Fruit fly (Drosophila melanogaster): ENCODE results near the gene Ddx1.
A peak's percentile ranks its signal among the peaks of the same experiment; 100 is the strongest.

Ddx1 gene

DNA sequence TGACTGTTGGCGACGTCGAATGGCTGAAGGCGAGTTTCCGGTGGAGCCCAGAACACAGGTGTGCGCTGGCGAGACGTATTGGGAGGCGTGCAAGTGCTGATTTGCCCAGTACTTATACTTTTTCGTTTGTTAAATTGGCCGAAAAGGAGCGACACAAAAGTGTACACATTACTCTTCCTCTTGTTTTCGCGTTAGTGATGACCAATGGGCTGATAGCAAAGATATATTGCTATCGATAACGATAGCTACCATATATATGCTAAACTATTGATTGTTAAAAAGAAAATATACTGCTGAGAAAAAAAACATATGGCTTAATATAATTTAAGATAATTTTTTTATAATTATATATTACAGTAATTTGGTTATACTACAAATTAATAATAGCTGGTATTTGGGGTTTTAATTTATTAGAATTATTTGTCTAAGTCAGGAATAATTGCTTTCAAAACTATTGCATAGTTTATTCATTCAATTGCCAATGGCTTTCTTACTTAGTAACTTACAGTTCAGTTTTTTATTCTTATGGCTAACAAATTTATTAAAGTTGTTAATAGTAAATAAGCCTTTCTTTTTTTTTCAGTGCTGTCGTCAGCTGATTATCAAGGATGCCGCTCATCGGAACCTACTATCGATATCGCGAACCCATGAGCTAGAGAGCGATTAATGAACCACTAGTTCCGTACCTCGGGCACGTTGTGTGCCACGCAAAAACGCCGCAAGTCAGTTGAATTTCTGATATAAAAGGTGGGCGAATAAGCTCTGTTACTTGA, 25.0 kb downstream of the Ddx1 start, which contains the start of the genes Hem and IleRS (continued):
- TF ChIP-seq CG5245 (GFP tag; optimal IDR thresholded peaks at IDR 0.05) (peak; percentile 88), twi (tag; optimal IDR thresholded peaks at IDR 0.05) (peak; percentile 84), CHES-1-like (GFP tag; optimal IDR thresholded peaks at IDR 0.05) (peak; percentile 65), row (GFP tag; IDR thresholded peaks at IDR 0.05) (peak; percentile 92), ken (GFP tag; IDR thresholded peaks at IDR 0.05) (peak; percentile 81), CG9817 (tag; optimal IDR thresholded peaks at IDR 0.05) (peak; percentile 91), CG8765 (GFP tag; IDR thresholded peaks at IDR 0.05) (peak; percentile 82), Hmx (GFP tag; optimal IDR thresholded peaks at IDR 0.05) (peak; percentile 71), Fer2 (tag; optimal IDR thresholded peaks at IDR 0.05) (peak; percentile 90), Sox102F (GFP tag; optimal IDR thresholded peaks at IDR 0.05) (peak; percentile 95), ro (GFP tag; IDR thresholded peaks at IDR 0.05) (peak; percentile 75), Ets97D (GFP tag; optimal IDR thresholded peaks at IDR 0.05) (peak; percentile 58), CG8388 (GFP tag; optimal IDR thresholded peaks at IDR 0.05) (peak; percentile 91), gsb (GFP tag; IDR thresholded peaks at IDR 0.05) (0 out of 2 replicates have a peak, but pooled peaks have one; percentile 34), ara (GFP tag; IDR thresholded peaks at IDR 0.05) (peak; percentile 88), CG34376 (GFP tag; optimal IDR thresholded peaks at IDR 0.05) (peak; percentile 35), CG13894 (tag; optimal IDR thresholded peaks at IDR 0.05) (no peak), luna (GFP tag; optimal IDR thresholded peaks at IDR 0.05) (peak; percentile 73), CG6272 (GFP tag; IDR thresholded peaks at IDR 0.05) (peak; percentile 88), CG8944 (GFP tag; optimal IDR thresholded peaks at IDR 0.05) (peak; percentile 79), Six4 (GFP tag; optimal IDR thresholded peaks at IDR 0.05) (peak; percentile 89), ash1 (GFP tag; optimal IDR thresholded peaks at IDR 0.05) (no peak), CG15514 (GFP tag; optimal IDR thresholded peaks at IDR 0.05) (peak; percentile 99), E2f1 (GFP tag; IDR thresholded peaks at IDR 0.05) (peak; percentile 89), Gsc (GFP tag; IDR thresholded peaks at IDR 0.05) (peak; percentile 54), unpg (GFP tag; optimal IDR thresholded peaks at IDR 0.05) (peak; percentile 94), B-H1 (GFP tag; IDR thresholded peaks at IDR 0.05) (peak; percentile 87), Eip74EF (GFP tag; optimal IDR thresholded peaks at IDR 0.05) (no peak), CG18011 (GFP tag; optimal IDR thresholded peaks at IDR 0.05) (peak; percentile 78), Aef1 (GFP tag; IDR thresholded peaks at IDR 0.05) (peak; percentile 89), abd-A (tag; optimal IDR thresholded peaks at IDR 0.05) (no peak), Asciz (GFP tag; optimal IDR thresholded peaks at IDR 0.05) (peak; percentile 87), sqz (GFP tag; optimal IDR thresholded peaks at IDR 0.05) (no peak), Myb (GFP tag; optimal IDR thresholded peaks at IDR 0.05) (peak; percentile 69), exex (tag; optimal IDR thresholded peaks at IDR 0.05) (no peak), CG16779 (GFP tag; IDR thresholded peaks at IDR 0.05) (peak; percentile 64), CG13775 (GFP tag; optimal IDR thresholded peaks at IDR 0.05) (peak; percentile 95), vnd (GFP tag; IDR thresholded peaks at IDR 0.05; ENCODE audit: partially characterized antibody) (peak; percentile 63), trh (GFP tag; optimal IDR thresholded peaks at IDR 0.05) (peak; percentile 88), CG18619 (GFP tag; optimal IDR thresholded peaks at IDR 0.05) (peak; percentile 91), Dek (tag; optimal IDR thresholded peaks at IDR 0.05) (peak; percentile 90), caup (GFP tag; optimal IDR thresholded peaks at IDR 0.05; ENCODE audit: severe bottlenecking) (peak; percentile 89), CG13296 (GFP tag; optimal IDR thresholded peaks at IDR 0.05) (peak; percentile 88), Rfx (GFP tag; IDR thresholded peaks at IDR 0.05) (peak; percentile 92), CrebB (tag; optimal IDR thresholded peaks at IDR 0.05) (peak; percentile 75), Optix (GFP tag; IDR thresholded peaks at IDR 0.05) (peak; percentile 53), Fer1 (GFP tag; optimal IDR thresholded peaks at IDR 0.05) (no peak), aop (GFP tag; IDR thresholded peaks at IDR 0.05) (no peak), sens-2 (GFP tag; IDR thresholded peaks at IDR 0.05) (peak; percentile 78)
